Fruit fly (Drosophila melanogaster): ENCODE measurements around the gene Remo.

Gene Remo

dm6 chrX:13303656-13304647 lies 16.1 kb downstream of the Remo start:
- TF ChIP-seq CG7101 (tag; optimal IDR thresholded peaks at IDR 0.05) (peak; percentile 5), CG7045 (GFP tag; optimal IDR thresholded peaks at IDR 0.05) (no peak), bab1 (GFP tag; optimal IDR thresholded peaks at IDR 0.05) (no peak), Clk (GFP tag; optimal IDR thresholded peaks at IDR 0.05) (no peak), Crg-1 (GFP tag; optimal IDR thresholded peaks at IDR 0.05) (no peak), CG14711 (tag; optimal IDR thresholded peaks at IDR 0.05) (no peak), Hr96 (GFP tag; optimal IDR thresholded peaks at IDR 0.05) (no peak), tj (GFP tag; optimal IDR thresholded peaks at IDR 0.05) (peak; percentile 29), Mnt (GFP tag; optimal IDR thresholded peaks at IDR 0.05) (peak; percentile 10), CG11617 (GFP tag; optimal IDR thresholded peaks at IDR 0.05) (peak; percentile 39), cic (GFP tag; optimal IDR thresholded peaks at IDR 0.05) (peak; percentile 63)

dm6 chrX:13305323-13305722 lies 17.5 kb downstream of the Remo start:
- TF ChIP-seq CG1620 (GFP tag; optimal IDR thresholded peaks at IDR 0.05) (no peak), CG5204 (GFP tag; optimal IDR thresholded peaks at IDR 0.05) (no peak), CG33017 (tag; optimal IDR thresholded peaks at IDR 0.05) (no peak), CG7045 (GFP tag; optimal IDR thresholded peaks at IDR 0.05) (no peak), toe (GFP tag; optimal IDR thresholded peaks at IDR 0.05) (no peak), cnc (optimal IDR thresholded peaks at IDR 0.05) (no peak), Clk (GFP tag; optimal IDR thresholded peaks at IDR 0.05) (no peak), kay (GFP tag; ENCODE audit: borderline replicate concordance) (no peak), ovo (GFP tag; optimal IDR thresholded peaks at IDR 0.05) (peak; percentile 29), Crg-1 (GFP tag; optimal IDR thresholded peaks at IDR 0.05) (no peak), Hr96 (GFP tag; optimal IDR thresholded peaks at IDR 0.05) (no peak), pad (GFP tag; optimal IDR thresholded peaks at IDR 0.05) (no peak), CG14711 (tag; optimal IDR thresholded peaks at IDR 0.05) (no peak), CG11617 (GFP tag; optimal IDR thresholded peaks at IDR 0.05) (no peak), bab1 (GFP tag; optimal IDR thresholded peaks at IDR 0.05) (peak; percentile 28), CG7101 (tag; optimal IDR thresholded peaks at IDR 0.05) (no peak), cic (GFP tag; optimal IDR thresholded peaks at IDR 0.05) (no peak), tj (GFP tag; optimal IDR thresholded peaks at IDR 0.05) (peak; percentile 21), Mnt (GFP tag; optimal IDR thresholded peaks at IDR 0.05) (peak; percentile 12), CG12768 (GFP tag; optimal IDR thresholded peaks at IDR 0.05) (no peak)

- TF ChIP-seq bab1 (GFP tag; optimal IDR thresholded peaks at IDR 0.05) (no peak), kay (GFP tag; ENCODE audit: borderline replicate concordance) (peak; percentile 44), CG11617 (GFP tag; optimal IDR thresholded peaks at IDR 0.05) (peak; percentile 58), Mnt (GFP tag; optimal IDR thresholded peaks at IDR 0.05) (no peak), CG7101 (tag; optimal IDR thresholded peaks at IDR 0.05) (peak; percentile 3), tj (GFP tag; optimal IDR thresholded peaks at IDR 0.05) (peak; percentile 20), ovo (GFP tag; optimal IDR thresholded peaks at IDR 0.05) (peak; percentile 3), Hr96 (GFP tag; optimal IDR thresholded peaks at IDR 0.05) (peak; percentile 5)
Measured at dm6 chrX:13307189-13307588, 19.3 kb downstream of the Remo start.

DNA sequence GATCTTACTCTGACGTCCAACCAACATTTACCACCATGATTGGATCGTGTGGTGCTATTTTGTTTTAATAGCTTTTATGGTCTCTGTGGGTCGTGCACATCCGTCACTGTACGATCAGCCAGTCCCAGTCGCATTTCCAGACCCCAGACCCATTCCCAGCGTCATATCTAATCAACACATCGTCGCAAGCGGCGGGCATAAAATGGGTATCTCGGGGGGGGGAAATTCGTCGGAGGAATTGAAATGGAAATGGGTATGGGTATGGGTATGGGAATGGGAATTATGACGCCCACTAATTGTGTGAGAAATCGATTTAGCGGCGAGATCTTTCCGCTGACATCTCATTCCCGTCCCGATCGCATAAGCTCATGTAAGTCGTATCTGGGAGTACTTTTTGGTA lies 22.9 kb downstream of the Remo start:
- TF ChIP-seq CG7101 (tag; optimal IDR thresholded peaks at IDR 0.05), result peak; percentile 42
- TF ChIP-seq CG11617 (GFP tag; optimal IDR thresholded peaks at IDR 0.05), result no peak
- TF ChIP-seq pad (GFP tag; optimal IDR thresholded peaks at IDR 0.05), result peak; percentile 38
- TF ChIP-seq cic (GFP tag; optimal IDR thresholded peaks at IDR 0.05), result peak; percentile 66
- peak; percentile 42 for TF ChIP-seq CG12768 (GFP tag; optimal IDR thresholded peaks at IDR 0.05)
- TF ChIP-seq ovo (GFP tag; optimal IDR thresholded peaks at IDR 0.05), result no peak
- TF ChIP-seq Hr96 (GFP tag; optimal IDR thresholded peaks at IDR 0.05), result peak; percentile 17
- no peak for TF ChIP-seq CG14711 (tag; optimal IDR thresholded peaks at IDR 0.05)
- TF ChIP-seq CG33017 (tag; optimal IDR thresholded peaks at IDR 0.05), result peak; percentile 18

DNA sequence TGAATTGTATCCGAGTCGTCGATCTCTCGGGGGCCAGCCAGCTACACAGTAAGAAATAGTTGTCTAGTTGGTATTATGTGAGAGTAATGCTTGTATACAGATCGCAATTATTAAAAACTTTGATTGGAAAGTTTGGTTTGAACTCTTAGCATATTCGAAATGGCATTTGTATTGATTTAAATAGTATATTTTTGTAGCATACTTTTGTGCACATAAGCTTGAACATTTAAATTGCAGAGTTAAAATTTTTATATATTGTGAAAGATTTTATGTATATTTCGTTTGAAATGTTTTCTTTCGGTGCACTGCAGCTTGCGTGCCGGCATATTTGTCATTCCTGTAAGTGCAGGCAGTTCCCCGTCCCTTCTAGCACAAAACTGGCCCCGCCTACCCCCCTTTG lies 24.3 kb downstream of the Remo start:
- TF ChIP-seq CG7101 (tag; optimal IDR thresholded peaks at IDR 0.05), result peak; percentile 56
- peak; percentile 6 for TF ChIP-seq CG12768 (GFP tag; optimal IDR thresholded peaks at IDR 0.05)
- peak; percentile 9 for TF ChIP-seq pad (GFP tag; optimal IDR thresholded peaks at IDR 0.05)
- TF ChIP-seq CG1620 (GFP tag; optimal IDR thresholded peaks at IDR 0.05), result no peak
- no peak for TF ChIP-seq kay (GFP tag; ENCODE audit: borderline replicate concordance)
- TF ChIP-seq Hr96 (GFP tag; optimal IDR thresholded peaks at IDR 0.05), result no peak
- TF ChIP-seq cnc (optimal IDR thresholded peaks at IDR 0.05), result no peak
- TF ChIP-seq bab1 (GFP tag; optimal IDR thresholded peaks at IDR 0.05), result no peak
- TF ChIP-seq toe (GFP tag; optimal IDR thresholded peaks at IDR 0.05), result no peak
- TF ChIP-seq CG5204 (GFP tag; optimal IDR thresholded peaks at IDR 0.05), result no peak
- peak; percentile 32 for TF ChIP-seq tj (GFP tag; optimal IDR thresholded peaks at IDR 0.05)
- no peak for TF ChIP-seq ovo (GFP tag; optimal IDR thresholded peaks at IDR 0.05)
- peak; percentile 32 for TF ChIP-seq CG7045 (GFP tag; optimal IDR thresholded peaks at IDR 0.05)
- no peak for TF ChIP-seq Mnt (GFP tag; optimal IDR thresholded peaks at IDR 0.05)
- peak; percentile 24 for TF ChIP-seq CG11617 (GFP tag; optimal IDR thresholded peaks at IDR 0.05)
- no peak for TF ChIP-seq Clk (GFP tag; optimal IDR thresholded peaks at IDR 0.05)
- TF ChIP-seq cic (GFP tag; optimal IDR thresholded peaks at IDR 0.05), result no peak
- no peak for TF ChIP-seq Crg-1 (GFP tag; optimal IDR thresholded peaks at IDR 0.05)
- TF ChIP-seq CG33017 (tag; optimal IDR thresholded peaks at IDR 0.05), result peak; percentile 4
- TF ChIP-seq CG14711 (tag; optimal IDR thresholded peaks at IDR 0.05), result peak; percentile 39

DNA sequence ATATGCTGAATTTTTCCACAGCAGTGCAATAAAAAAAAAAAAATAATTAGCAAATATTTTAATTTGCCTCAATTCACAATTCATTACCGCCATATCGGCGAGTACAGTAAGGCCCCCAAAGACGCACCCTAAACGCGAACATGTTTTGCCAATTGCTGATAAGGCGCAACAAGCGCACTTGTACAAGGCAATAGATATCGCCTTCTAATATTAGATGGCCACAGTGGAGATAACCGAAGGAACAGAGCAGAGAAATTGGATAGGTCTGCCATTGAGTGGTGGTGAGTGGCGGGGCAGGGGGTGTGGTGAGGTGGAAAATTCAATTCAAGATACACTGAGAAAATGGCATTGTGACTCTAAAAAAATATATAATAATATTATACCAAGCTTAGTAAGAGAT lies 25.3 kb downstream of the Remo start:
- TF ChIP-seq Mnt (GFP tag; optimal IDR thresholded peaks at IDR 0.05) (no peak), Hr96 (GFP tag; optimal IDR thresholded peaks at IDR 0.05) (no peak), kay (GFP tag; ENCODE audit: borderline replicate concordance) (no peak), Clk (GFP tag; optimal IDR thresholded peaks at IDR 0.05) (no peak), cic (GFP tag; optimal IDR thresholded peaks at IDR 0.05) (no peak), cnc (optimal IDR thresholded peaks at IDR 0.05) (no peak), CG11617 (GFP tag; optimal IDR thresholded peaks at IDR 0.05) (no peak), CG12768 (GFP tag; optimal IDR thresholded peaks at IDR 0.05) (no peak), CG1620 (GFP tag; optimal IDR thresholded peaks at IDR 0.05) (no peak), CG33017 (tag; optimal IDR thresholded peaks at IDR 0.05) (no peak), bab1 (GFP tag; optimal IDR thresholded peaks at IDR 0.05) (no peak), ovo (GFP tag; optimal IDR thresholded peaks at IDR 0.05) (no peak), tj (GFP tag; optimal IDR thresholded peaks at IDR 0.05) (no peak), CG14711 (tag; optimal IDR thresholded peaks at IDR 0.05) (no peak)

Measured in whole organism, adult.